Worm (Caenorhabditis elegans) whole organism, dauer: ENCODE measurements around the gene T11F9.14.
"Not testable (repeated sequence)": the region's sequence is repeated elsewhere in the genome, so short reads cannot be mapped to it uniquely, and the experiment has no call there.

ENCODE experiments used
- unc-62 ChIP-seq: sonication (generic microtip); optimal IDR thresholded peaks from 2 replicates; lab custom pipeline; 2017; ENCODE audit warnings: missing biosample characterization, missing genetic modification reagents, missing genetic modification characterization

The T11F9.14 gene

DNA sequence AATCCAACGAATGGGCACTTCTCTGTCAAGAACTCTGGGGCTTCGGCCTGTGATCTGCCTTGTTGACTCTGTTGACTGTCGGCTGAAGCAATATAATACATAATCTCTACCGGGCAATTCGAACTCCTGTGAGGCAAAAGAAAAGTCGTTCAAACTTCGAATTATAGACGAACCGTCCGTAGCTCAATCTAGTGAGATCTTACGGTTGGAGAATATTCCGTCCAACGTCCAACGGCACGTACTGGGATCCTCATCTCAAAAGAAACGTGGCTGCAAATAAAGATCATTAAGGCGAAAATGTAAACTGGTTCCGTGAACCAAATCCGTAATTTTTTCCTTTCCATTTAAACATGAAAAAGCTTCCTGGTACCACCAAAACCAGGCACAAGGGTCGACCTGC is at the start of gene T11F9.14:
Gene T11F9.14, minus strand, starts transcription at position 101 of the 400 bp plus-strand sequence.
- not testable (repeated sequence) for TF ChIP-seq unc-62

DNA sequence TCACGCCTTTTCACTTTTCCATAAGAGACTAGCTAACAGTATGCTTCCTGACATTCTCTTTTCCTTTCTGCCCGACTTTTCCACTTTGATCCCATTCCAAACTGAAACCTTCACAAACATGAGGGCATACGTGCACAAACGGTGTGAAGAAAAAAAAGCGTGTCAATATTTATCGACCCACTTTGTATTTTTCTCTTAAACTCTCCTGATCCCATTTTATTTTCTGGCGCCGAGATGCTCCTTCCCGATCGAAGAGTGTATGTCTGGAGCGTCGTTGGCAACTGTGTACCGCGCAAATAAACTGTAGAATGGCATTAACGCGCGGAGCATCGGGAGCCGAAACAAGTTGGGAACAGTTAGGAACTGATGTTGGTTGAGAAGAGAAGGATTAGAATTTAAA is 48.9 kb upstream of the T11F9.14 start:
- no peak for TF ChIP-seq unc-62

DNA sequence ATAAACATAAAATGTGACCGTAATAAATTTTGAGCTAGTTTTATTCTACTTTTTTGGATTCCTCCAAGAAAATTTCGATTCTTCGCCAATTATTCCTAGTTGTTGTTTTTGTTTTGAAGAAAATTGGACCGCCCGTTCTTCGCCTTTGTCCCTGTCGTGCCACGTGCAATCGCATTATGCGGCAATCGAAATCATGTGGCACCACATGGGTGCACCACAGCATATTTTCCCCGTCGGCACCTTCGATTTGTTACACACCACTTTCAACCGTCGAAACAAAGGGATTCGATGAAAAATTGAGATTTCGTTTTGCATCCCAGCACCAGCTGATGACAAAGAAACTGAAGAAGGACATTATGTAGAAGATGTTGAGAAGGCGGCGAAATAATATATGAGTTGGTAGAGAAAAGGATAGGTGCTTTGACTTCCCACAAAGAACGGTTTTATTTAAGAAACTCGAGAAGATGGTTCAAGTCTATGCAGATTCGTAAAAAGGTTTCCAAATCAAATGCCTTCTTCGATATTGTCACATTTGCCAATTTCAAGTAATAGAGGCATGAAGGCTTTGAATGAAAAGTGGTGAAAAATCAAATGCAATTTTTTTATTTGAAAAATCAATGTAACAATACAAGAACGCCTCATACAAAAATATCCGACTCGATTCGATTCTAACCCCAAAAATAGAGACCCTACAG is 48.1 kb upstream of the T11F9.14 start:
- TF ChIP-seq unc-62 = no peak

DNA sequence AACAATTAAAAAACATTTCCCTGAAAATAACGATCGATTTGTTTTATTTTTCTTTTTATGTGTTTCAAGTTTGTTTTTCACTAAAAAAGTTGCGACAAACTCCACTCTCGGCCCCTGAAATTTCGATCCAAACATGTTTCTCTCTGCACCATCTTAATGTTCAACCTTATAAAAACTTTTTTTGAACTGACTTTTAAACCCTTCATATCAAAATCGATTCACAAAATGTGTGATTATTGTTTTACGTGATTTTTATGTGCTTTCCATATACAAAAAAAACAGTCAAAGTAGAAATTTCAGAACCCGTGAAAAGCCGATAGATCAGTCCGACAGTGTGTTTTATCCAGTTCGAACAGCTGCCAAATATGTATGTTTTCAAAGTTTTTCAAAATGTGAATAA is 46.9 kb upstream of the T11F9.14 start, which contains the start of gene ccch-1:
Gene ccch-1, plus strand, starts transcription at position 301 of the 400 bp plus-strand sequence.
- TF ChIP-seq unc-62 = no peak

DNA sequence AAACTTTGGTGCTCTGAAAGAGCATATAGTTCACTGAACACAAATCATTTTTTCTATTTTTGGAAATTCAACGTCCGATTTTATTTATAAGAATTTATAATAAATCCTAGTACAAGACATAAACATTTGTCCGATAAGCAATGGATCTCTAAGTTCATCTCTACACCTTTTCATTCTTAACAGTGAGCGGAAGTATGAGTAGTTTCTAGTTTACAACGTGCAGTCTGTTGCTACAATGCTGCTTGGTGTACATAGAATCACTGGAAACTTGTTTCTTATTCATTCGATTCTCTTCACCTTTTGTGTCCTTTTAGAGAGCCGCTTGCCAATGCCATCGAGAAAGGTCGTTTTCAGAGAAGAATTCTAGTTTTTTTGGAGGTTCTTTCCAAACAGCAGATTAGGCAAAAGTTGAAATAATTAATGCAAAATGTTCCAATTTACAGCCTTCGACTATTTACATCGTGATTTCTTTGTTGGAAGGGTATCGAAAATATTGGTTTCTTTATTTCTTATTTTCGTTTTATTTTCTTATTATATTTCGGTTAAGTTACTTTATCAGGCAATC is 46.4 kb upstream of the T11F9.14 start:
- no peak for TF ChIP-seq unc-62

DNA sequence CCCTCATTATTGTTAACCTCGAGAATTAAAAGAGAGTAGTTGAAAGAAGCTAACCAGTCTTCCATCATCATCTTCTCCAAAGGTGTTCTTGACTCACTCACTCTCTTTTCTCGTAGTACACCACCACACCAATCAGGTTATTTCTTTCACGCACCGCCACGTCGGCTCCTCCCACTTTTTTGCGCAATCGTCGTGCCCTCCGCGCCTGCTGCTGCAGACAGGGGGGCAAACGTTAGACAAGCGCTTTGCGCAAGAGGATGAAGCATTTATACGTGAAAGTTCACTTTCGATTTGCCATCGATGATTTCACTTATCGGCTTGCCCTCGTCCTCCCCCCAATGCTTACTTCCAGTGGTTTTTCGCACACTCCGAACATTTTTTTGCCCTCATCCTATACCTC is 44.7 kb upstream of the T11F9.14 start:
- TF ChIP-seq unc-62 = no peak

DNA sequence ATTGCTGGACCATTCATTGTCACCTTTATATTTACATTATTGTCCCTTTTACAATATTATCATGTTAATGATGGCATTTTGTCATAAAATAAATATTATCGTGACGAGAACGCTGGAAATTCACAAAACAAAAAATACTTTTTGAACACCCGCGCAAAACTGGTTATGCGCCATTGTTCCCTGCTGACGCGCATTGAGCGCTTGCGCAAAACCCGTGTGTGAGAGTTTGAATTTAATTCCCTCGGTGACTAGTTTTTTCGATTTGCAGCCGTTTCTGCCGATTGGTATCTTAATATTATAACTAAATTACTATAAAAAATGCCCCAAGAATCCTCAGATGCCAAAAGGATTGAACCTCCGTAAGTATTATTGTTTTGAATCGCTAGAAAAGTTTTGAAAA is 40.8 kb upstream of the T11F9.14 start, which contains the start of gene pafo-1:
Gene pafo-1, plus strand, starts transcription at position 256 of the 400 bp plus-strand sequence.
- TF ChIP-seq unc-62 = no peak

DNA sequence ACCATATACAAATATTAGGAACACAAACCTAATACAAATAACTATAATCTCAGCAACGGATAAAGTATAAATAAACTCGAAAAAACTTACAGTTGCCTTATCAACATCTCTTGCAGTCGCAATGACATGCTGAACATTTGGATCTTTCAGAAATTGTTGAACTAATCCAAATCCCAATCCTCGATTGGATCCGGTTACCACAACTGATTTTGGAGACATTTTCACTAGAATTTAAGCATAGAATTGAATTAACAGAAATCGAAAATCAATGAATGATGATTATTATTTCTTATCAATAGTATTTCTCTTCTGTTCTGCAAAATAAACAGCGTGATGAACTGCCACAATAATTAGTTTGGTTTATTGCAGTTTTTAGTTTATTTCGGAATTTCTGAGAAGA is 39.6 kb upstream of the T11F9.14 start, which contains the start of the genes C55A6.11 and C55A6.7:
Gene C55A6.11, plus strand, starts transcription at position 301 of the 400 bp plus-strand sequence.
Gene C55A6.7, minus strand, starts transcription at position 316 of the 400 bp plus-strand sequence.
- TF ChIP-seq unc-62 = no peak

DNA sequence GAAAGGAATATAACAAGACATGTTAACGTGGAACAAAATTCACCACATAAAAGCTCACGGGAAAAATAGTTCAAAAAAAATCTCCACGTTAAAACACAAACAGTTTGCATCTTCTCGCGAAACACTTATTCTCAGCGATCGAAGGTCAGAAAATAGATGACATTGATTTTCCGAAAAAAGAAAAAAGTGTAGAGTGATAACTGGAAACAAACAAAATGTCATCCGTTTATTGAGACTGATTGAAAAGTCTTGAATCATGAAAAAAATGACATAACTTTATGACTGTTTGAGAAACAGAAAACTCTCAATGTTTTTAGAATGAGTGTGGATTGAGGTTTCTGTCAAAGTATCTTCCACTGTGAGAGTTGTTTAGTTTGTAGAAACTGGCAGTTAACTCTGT is 37.2 kb upstream of the T11F9.14 start, which contains the start of gene C55A6.4:
Gene C55A6.4, minus strand, starts transcription at position 101 of the 400 bp plus-strand sequence.
- TF ChIP-seq unc-62 = no peak

DNA sequence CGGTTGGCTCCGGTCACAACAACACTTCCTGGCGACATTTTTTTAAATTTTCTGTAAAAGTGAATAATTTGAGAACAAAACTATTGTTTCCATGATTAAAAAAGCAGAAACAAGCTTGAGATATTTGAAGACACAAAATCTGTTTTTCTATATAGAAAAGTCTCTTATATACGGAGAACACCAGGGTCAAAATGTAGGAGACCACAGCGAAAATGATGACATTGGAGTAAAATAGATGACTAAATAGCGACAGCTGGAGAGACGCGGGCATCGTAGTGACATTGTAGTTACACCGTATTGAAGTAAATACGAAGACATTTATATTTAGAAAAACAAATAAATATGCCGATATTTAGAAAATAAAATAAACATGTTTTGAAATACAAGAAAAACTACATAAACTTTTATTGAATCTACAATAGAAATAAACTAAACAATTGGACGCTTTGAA is 35.5 kb upstream of the T11F9.14 start, which contains the start of gene sdz-8:
Gene sdz-8, minus strand, starts transcription at position 51 of the 451 bp plus-strand sequence.
- no peak for TF ChIP-seq unc-62

DNA sequence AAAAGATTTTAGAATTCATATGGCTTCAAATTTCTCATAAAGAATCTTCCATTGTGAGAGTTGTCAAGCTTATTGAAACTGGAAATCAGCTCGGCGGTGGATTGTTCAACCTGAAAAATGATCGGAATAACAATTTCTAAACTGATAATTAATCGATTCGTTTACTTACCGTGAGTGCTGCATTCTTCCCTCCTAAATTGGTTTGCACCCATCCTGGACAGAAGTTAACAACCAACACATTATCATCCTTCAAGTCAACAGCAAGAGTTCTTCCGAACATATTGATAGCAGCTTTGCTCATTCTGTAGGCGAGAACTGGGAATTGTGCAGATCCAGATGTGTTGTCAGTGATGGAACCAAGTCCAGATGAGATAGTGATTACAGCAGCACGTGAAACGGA is 34.5 kb upstream of the T11F9.14 start:
- no peak for TF ChIP-seq unc-62

DNA sequence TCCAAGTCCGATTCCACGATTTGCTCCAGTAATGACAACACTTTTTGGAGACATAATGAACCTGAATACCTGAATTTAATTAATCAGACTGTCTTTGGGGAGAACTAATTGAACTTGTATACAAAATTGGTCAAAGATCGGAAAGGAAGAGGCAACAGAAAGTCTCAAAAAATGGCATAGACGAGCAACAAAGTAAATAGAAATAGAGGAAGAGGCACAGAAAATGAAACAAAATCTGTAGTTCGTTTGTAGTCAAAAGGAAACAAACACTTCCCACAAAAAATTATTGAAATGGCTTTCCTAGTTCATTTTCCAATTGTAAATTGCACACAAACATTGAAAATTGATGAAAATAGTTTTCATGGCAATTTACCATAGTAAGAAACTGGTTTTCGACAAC is 34.0 kb upstream of the T11F9.14 start, which contains the start of gene C55A6.6:
Gene C55A6.6, minus strand, starts transcription at position 61 of the 400 bp plus-strand sequence.
- no peak for TF ChIP-seq unc-62

DNA sequence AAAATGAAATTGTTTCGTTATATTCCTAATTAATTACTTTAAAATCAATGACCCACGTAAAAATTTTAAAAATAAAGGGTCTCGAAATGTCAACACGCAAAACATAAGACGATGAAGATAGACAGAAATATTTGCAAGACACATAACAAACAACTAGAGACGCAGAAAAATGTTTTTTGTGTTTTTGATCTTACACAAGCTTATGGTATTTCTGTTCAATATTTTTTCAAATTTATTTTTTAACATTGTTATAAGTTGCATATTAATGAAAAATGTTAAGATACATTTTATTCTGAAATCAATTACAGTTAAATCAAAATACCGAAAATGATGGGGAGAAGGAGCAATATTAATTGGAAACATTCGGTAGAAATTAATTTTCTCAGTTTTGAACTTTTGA is 32.8 kb upstream of the T11F9.14 start, which contains the start of gene C55A6.3:
Gene C55A6.3, minus strand, starts transcription at position 101 of the 400 bp plus-strand sequence.
- TF ChIP-seq unc-62 = no peak

DNA sequence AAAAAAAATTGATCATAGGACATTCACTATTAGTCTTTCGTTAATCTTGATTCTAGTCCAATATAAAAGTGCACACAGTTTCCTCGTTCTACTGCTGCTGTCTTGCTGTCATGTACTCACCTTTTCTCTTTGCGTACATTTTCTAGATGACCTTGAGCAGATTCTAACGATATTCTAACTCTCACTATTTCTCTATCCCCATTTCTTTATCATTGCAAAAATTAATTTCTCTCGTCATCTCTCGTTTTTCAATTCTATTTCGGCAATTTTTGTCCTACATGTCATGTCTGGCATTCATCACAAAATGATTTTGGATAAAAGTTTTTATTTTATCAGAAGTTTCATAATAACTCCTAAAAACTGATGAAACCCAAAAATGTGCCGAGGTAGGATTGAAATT is 28.1 kb upstream of the T11F9.14 start, which contains the start of gene ttll-5:
Gene ttll-5, plus strand, starts transcription at position 288 of the 400 bp plus-strand sequence.
- no peak for TF ChIP-seq unc-62

DNA sequence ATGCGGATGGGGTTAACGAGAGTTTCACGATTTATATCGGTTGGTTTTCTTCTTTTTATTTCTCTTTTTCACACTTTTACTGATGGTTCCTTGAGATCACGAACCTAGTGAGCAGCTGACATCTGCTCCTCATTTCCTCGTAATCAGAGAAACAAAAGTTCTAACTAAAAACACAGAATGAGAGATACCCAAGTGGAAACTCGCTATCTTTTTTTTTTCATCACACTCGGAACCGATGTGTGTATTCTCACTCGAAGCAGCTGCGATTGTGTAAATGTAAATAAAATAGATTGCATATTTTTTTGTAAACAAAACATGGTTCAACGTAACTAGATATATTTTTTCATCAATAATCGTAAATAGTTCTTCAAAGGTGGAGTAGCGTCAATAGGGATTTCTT is 25.7 kb upstream of the T11F9.14 start:
- no peak for TF ChIP-seq unc-62

DNA sequence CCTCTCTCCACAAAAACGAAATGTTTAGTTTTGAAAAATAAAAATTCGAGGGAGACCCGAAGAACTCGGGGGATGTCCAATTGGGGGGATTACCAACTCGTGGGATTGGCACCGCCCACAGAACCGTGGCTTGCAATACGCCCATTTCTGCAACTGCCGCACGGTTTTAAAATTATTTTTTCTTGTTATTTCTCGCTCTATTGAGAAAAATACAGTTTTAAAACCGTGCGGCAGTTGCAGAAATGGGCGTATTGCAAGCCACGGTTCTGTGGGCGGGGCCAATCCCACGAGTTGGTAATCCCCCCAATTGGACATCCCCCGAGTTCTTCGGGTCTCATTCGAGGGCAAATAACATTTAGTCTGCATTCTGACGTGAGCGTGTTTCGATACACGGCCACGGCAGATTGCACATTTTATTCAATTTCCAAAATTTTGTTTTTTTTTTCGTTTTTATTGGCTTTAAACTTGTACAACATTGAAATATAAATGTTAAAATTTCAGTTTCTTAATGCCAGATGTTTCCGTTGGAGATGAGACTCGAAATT is 24.3 kb upstream of the T11F9.14 start, which contains the start of the genes C55A6.1 and C55A6.10:
Gene C55A6.1, minus strand, starts transcription at position 116 of the 545 bp plus-strand sequence.
Gene C55A6.10, plus strand, starts transcription at position 495 of the 545 bp plus-strand sequence.
- TF ChIP-seq unc-62 = not testable (repeated sequence)
